Worm (Caenorhabditis elegans): ENCODE results near the gene F17E9.16.

DNA sequence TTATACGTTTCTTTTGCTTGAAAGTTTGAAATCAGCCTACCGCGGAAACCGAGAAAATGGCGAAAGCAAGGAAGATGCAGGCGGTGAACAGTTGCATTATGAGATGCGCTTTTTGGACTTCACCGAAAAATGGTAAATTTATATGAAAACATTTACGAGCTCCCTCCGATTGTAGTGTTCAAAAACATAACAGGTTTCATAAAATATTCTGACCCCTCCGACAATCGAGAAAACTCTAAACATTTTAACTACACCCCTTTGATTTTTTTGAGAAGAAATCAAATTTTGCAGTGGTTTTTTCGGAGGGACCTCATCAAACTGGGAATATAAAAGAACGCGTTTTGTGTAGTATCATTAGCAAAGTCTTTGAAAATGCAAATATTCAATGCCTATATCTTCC, 5.1 kb upstream of the F17E9.16 start, which contains the start of the genes F17E9.18 and F17E9.15:
- TF ChIP-seq dpl-1 (GFP tag; optimal IDR thresholded peaks at IDR 0.05) = no peak
- no peak for TF ChIP-seq ztf-7 (tag; optimal IDR thresholded peaks at IDR 0.05)
- TF ChIP-seq Y5F2A.4 (GFP tag; optimal IDR thresholded peaks at IDR 0.05) = no peak
- no peak for TF ChIP-seq ama-1 (optimal IDR thresholded peaks at IDR 0.05)
- no peak for TF ChIP-seq fos-1 (tag; optimal IDR thresholded peaks at IDR 0.05)
- TF ChIP-seq zip-2 (tag; optimal IDR thresholded peaks at IDR 0.05) = no peak
- TF ChIP-seq vab-7 (GFP tag; IDR thresholded peaks at IDR 0.05) = no peak
- no peak for TF ChIP-seq ceh-82 (tag; optimal IDR thresholded peaks at IDR 0.05)
- TF ChIP-seq skn-1 (tag; optimal IDR thresholded peaks at IDR 0.05) = no peak
